Fruit fly (Drosophila melanogaster): ENCODE data around the gene Polr3C.
A peak's percentile ranks its signal among the peaks of the same experiment; 100 is the strongest.

Gene Polr3C

dm6 chr3R:12439401-12440143, 20.6 kb upstream of the Polr3C start, which contains the start of gene Desat1 (continued):
- TF ChIP-seq CG34224 (GFP tag; IDR thresholded peaks at IDR 0.05; ENCODE audit: partially characterized antibody): peak; percentile 94
- no peak for TF ChIP-seq Jarid2 (GFP tag; optimal IDR thresholded peaks at IDR 0.05)
- no peak for TF ChIP-seq ewg (GFP tag; optimal IDR thresholded peaks at IDR 0.05)
- peak; percentile 41 for TF ChIP-seq Abd-B (GFP tag; optimal IDR thresholded peaks at IDR 0.05)
- TF ChIP-seq CG9876 (GFP tag; optimal IDR thresholded peaks at IDR 0.05): no peak
- no peak for TF ChIP-seq tll (GFP tag; optimal IDR thresholded peaks at IDR 0.05)
- no peak for TF ChIP-seq CG11723 (GFP tag; optimal IDR thresholded peaks at IDR 0.05)
- TF ChIP-seq twi (tag; optimal IDR thresholded peaks at IDR 0.05): no peak
- TF ChIP-seq Opbp (GFP tag; IDR thresholded peaks at IDR 0.05; ENCODE audit: partially characterized antibody): peak; percentile 93
- TF ChIP-seq pan (optimal IDR thresholded peaks at IDR 0.05): no peak
- no peak for TF ChIP-seq pan (GFP tag; optimal IDR thresholded peaks at IDR 0.05 in 1 of 2, IDR thresholded peaks at IDR 0.05 in 1 of 2)
- TF ChIP-seq HLH3B (GFP tag; IDR thresholded peaks at IDR 0.05): no peak
- no peak for TF ChIP-seq sisA (GFP tag; IDR thresholded peaks at IDR 0.05)
- no peak for TF ChIP-seq slou (GFP tag; optimal IDR thresholded peaks at IDR 0.05)
- TF ChIP-seq tx (GFP tag; optimal IDR thresholded peaks at IDR 0.05): no peak
- no peak for TF ChIP-seq emc (GFP tag; optimal IDR thresholded peaks at IDR 0.05)
- TF ChIP-seq rib (GFP tag; IDR thresholded peaks at IDR 0.05): no peak
- no peak for TF ChIP-seq bigmax (GFP tag; optimal IDR thresholded peaks at IDR 0.05)
- peak; percentile 40 for TF ChIP-seq MESR4 (GFP tag; optimal IDR thresholded peaks at IDR 0.05)
- TF ChIP-seq sr (GFP tag; IDR thresholded peaks at IDR 0.05): no peak
- no peak for TF ChIP-seq CG15073 (GFP tag; optimal IDR thresholded peaks at IDR 0.05)
- peak; percentile 93 for TF ChIP-seq Dll (GFP tag; IDR thresholded peaks at IDR 0.05; ENCODE audit: partially characterized antibody)
- TF ChIP-seq wek (GFP tag; optimal IDR thresholded peaks at IDR 0.05): no peak
- peak; percentile 95 for TF ChIP-seq CG6791 (GFP tag; IDR thresholded peaks at IDR 0.05; ENCODE audit: partially characterized antibody)
- TF ChIP-seq zen2 (GFP tag; IDR thresholded peaks at IDR 0.05; ENCODE audit: partially characterized antibody): peak; percentile 88
- TF ChIP-seq CG34422 (GFP tag; IDR thresholded peaks at IDR 0.05): no peak
- no peak for TF ChIP-seq Xrp1 (GFP tag; IDR thresholded peaks at IDR 0.05)
- TF ChIP-seq Nf-YC (tag; optimal IDR thresholded peaks at IDR 0.05): no peak
- TF ChIP-seq CG1529 (GFP tag; optimal IDR thresholded peaks at IDR 0.05): no peak
- TF ChIP-seq hbn (GFP tag; IDR thresholded peaks at IDR 0.05; ENCODE audit: partially characterized antibody): peak; percentile 89
- peak; percentile 72 for TF ChIP-seq Med (GFP tag)
- peak; percentile 90 for TF ChIP-seq Doc3 (GFP tag; IDR thresholded peaks at IDR 0.05; ENCODE audit: partially characterized antibody)
- no peak for TF ChIP-seq pho (GFP tag; optimal IDR thresholded peaks at IDR 0.05)
- TF ChIP-seq CG2678 (tag; optimal IDR thresholded peaks at IDR 0.05): no peak
- TF ChIP-seq CG6813 (GFP tag; optimal IDR thresholded peaks at IDR 0.05): no peak
- TF ChIP-seq lbe (GFP tag; optimal IDR thresholded peaks at IDR 0.05): peak; percentile 50
- peak; percentile 8 for TF ChIP-seq CG30403 (GFP tag; optimal IDR thresholded peaks at IDR 0.05)
- no peak for TF ChIP-seq Taf1 (GFP tag; IDR thresholded peaks at IDR 0.05)
- no peak for TF ChIP-seq Side (GFP tag; optimal IDR thresholded peaks at IDR 0.05)
- TF ChIP-seq Stat92E (GFP tag; optimal IDR thresholded peaks at IDR 0.05): peak in 1 of 3 experiments; percentile 41
- TF ChIP-seq CG14965 (GFP tag; optimal IDR thresholded peaks at IDR 0.05; ENCODE audit: borderline replicate concordance): no peak
- no peak for TF ChIP-seq crol (GFP tag; IDR thresholded peaks at IDR 0.05)
- TF ChIP-seq kah (GFP tag; optimal IDR thresholded peaks at IDR 0.05): no peak
- peak; percentile 79 for TF ChIP-seq zen (tag; optimal IDR thresholded peaks at IDR 0.05)
- peak; percentile 93; the same call in 1 of the 2 replicates for TF ChIP-seq amos (GFP tag; IDR thresholded peaks at IDR 0.05; ENCODE audit: partially characterized antibody)
- peak; percentile 84 for TF ChIP-seq Dref (GFP tag; IDR thresholded peaks at IDR 0.05)
- no peak for TF ChIP-seq gsb-n (tag; optimal IDR thresholded peaks at IDR 0.05)
- TF ChIP-seq CG3838 (GFP tag; optimal IDR thresholded peaks at IDR 0.05): no peak
- TF ChIP-seq mirr (GFP tag; optimal IDR thresholded peaks at IDR 0.05): no peak
